Fruit fly (Drosophila melanogaster) whole organism, wandering third instar larva: ENCODE data around the gene CG5793.

Source experiments
- Abd-B ChIP-seq: fragments of >200 bp; optimal IDR thresholded peaks from 2 replicates; lab custom pipeline; 2017; ENCODE audit warnings: missing biosample characterization, missing genetic modification characterization
- CG32264 ChIP-seq: fragments of 200-800 bp; sonication (Bioruptor generic); optimal IDR thresholded peaks from 2 replicates; lab custom pipeline; 2016; ENCODE audit warnings: missing biosample characterization, missing genetic modification characterization
- CG9705 ChIP-seq: fragments of 200-800 bp; sonication (Bioruptor generic); optimal IDR thresholded peaks from 2 replicates; lab custom pipeline; 2018; ENCODE audit warnings: missing biosample characterization, mild to moderate bottlenecking, missing genetic modification characterization
- Dfd ChIP-seq: fragments of >200 bp; optimal IDR thresholded peaks from 2 replicates; lab custom pipeline; 2017; ENCODE audit warnings: missing biosample characterization, missing genetic modification characterization
- Dif ChIP-seq: fragments of 200-275, 200-300 bp; sonication (Bioruptor generic); optimal IDR thresholded peaks from 2 replicates; lab custom pipeline; 2018; ENCODE audit warnings: missing biosample characterization, missing genetic modification characterization; ENCODE audit not compliant: partially characterized antibody
- GATAd ChIP-seq: sonication (Bioruptor generic); optimal IDR thresholded peaks from 2 replicates; lab custom pipeline; 2016; ENCODE audit warnings: missing biosample characterization, missing genetic modification characterization
- HLH106 ChIP-seq: fragments of 200-800 bp; optimal IDR thresholded peaks from 3 replicates; lab custom pipeline; 2019; ENCODE audit warnings: missing biosample characterization, mild to moderate bottlenecking, missing genetic modification characterization, moderate library complexity
- Hnf4 ChIP-seq: fragments of 200-800 bp; sonication (Bioruptor generic); optimal IDR thresholded peaks from 2 replicates; lab custom pipeline; 2016; ENCODE audit warnings: missing biosample characterization, mild to moderate bottlenecking, missing genetic modification characterization
- Hr78 ChIP-seq: fragments of >200 bp; optimal IDR thresholded peaks from 2 replicates; lab custom pipeline; 2017; ENCODE audit warnings: missing biosample characterization, missing genetic modification characterization
- Hr83 ChIP-seq: fragments of 200-300 bp; sonication (Bioruptor generic); optimal IDR thresholded peaks from 2 replicates; lab custom pipeline; 2016; ENCODE audit warnings: missing biosample characterization, mild to moderate bottlenecking, missing genetic modification characterization, moderate library complexity; ENCODE audit not compliant: poor library complexity, severe bottlenecking
- Jra ChIP-seq: sonication (Bioruptor generic); optimal IDR thresholded peaks from 2 replicates; lab custom pipeline; 2016; ENCODE audit warnings: missing biosample characterization, missing genetic modification characterization
- Mio ChIP-seq: sonication (Bioruptor generic); optimal IDR thresholded peaks from 2 replicates; lab custom pipeline; 2016; ENCODE audit warnings: missing biosample characterization, missing genetic modification characterization
- Myc ChIP-seq: fragments of >200 bp; optimal IDR thresholded peaks from 2 replicates; lab custom pipeline; 2017
- N ChIP-seq: fragments of >200 bp; optimal IDR thresholded peaks from 2 replicates; lab custom pipeline; 2018; ENCODE audit warnings: missing biosample characterization, missing external identifiers, missing genetic modification characterization
- OdsH ChIP-seq: fragments of 200-800 bp; sonication (Bioruptor generic); optimal IDR thresholded peaks from 2 replicates; lab custom pipeline; 2016; ENCODE audit warnings: missing biosample characterization, mild to moderate bottlenecking, missing genetic modification characterization
- Rel ChIP-seq, 2 experiments: fragments of 200-800 bp; sonication (Bioruptor generic) in 1 of 2; optimal IDR thresholded peaks; 2 replicates in 1 of 2; 3 replicates in 1 of 2; lab custom pipeline; 2016 to 2019; ENCODE audit warnings: mild to moderate bottlenecking in 2 of 2, missing biosample characterization in 2 of 2, missing genetic modification characterization in 2 of 2, moderate library complexity in 1 of 2
- Sp1 ChIP-seq: fragments of 200-800 bp; sonication (Bioruptor generic); optimal IDR thresholded peaks from 3 replicates; lab custom pipeline; 2019; ENCODE audit warnings: missing biosample characterization, mild to moderate bottlenecking, missing genetic modification characterization, moderate library complexity
- br ChIP-seq: fragments of 200-800 bp; sonication (Bioruptor generic); optimal IDR thresholded peaks from 2 replicates; lab custom pipeline; 2016; ENCODE audit warnings: missing biosample characterization, missing genetic modification characterization
- brk ChIP-seq: fragments of 200-800 bp; sonication (Bioruptor generic); optimal IDR thresholded peaks from 2 replicates; lab custom pipeline; 2016; ENCODE audit warnings: missing biosample characterization, mild to moderate bottlenecking, missing genetic modification characterization
- dl ChIP-seq, 2 experiments: fragments of 175-275, 200-275 bp in 1 of 2; fragments of 200-275 bp in 1 of 2; sonication (Bioruptor generic); optimal IDR thresholded peaks; lab custom pipeline; 2018; ENCODE audit warnings: mild to moderate bottlenecking in 2 of 2, missing biosample characterization in 2 of 2, missing genetic modification characterization in 2 of 2, moderate library complexity in 2 of 2; ENCODE audit not compliant: partially characterized antibody in 2 of 2, insufficient read depth in 1 of 2
- dmrt93B ChIP-seq: fragments of 200-800 bp; sonication (Bioruptor generic); optimal IDR thresholded peaks from 2 replicates; lab custom pipeline; 2018; ENCODE audit warnings: missing biosample characterization, mild to moderate bottlenecking, missing genetic modification characterization
- dsf ChIP-seq: sonication (Bioruptor generic); optimal IDR thresholded peaks from 2 replicates; lab custom pipeline; 2016; ENCODE audit warnings: missing biosample characterization, missing genetic modification characterization, borderline replicate concordance
- ey ChIP-seq: fragments of 200-800 bp; sonication (Bioruptor generic); optimal IDR thresholded peaks from 2 replicates; lab custom pipeline; 2016; ENCODE audit warnings: missing biosample characterization, missing genetic modification characterization
- foxo ChIP-seq, 2 experiments: fragments of 200-800 bp; sonication (Bioruptor generic); optimal IDR thresholded peaks; 2 replicates in 1 of 2; 3 replicates in 1 of 2; lab custom pipeline; 2016 to 2017; ENCODE audit warnings: missing biosample characterization in 2 of 2, missing genetic modification characterization in 2 of 2
- fru ChIP-seq: fragments of 200-800 bp; sonication (Bioruptor generic); optimal IDR thresholded peaks from 3 replicates; lab custom pipeline; 2016; ENCODE audit warnings: missing biosample characterization, mild to moderate bottlenecking, missing genetic modification characterization
- h ChIP-seq: fragments of 200-800 bp; sonication (Bioruptor generic); optimal IDR thresholded peaks from 3 replicates; lab custom pipeline; 2016; ENCODE audit warnings: missing biosample characterization, mild to moderate bottlenecking, missing genetic modification characterization
- jim ChIP-seq: fragments of 175-275, 200-325 bp; sonication (Bioruptor generic); optimal IDR thresholded peaks from 2 replicates; lab custom pipeline; 2016; ENCODE audit warnings: missing biosample characterization, mild to moderate bottlenecking, missing genetic modification characterization
- pan ChIP-seq: fragments of >200 bp; optimal IDR thresholded peaks from 2 replicates; lab custom pipeline; 2017
- psq ChIP-seq: fragments of 200-800 bp; sonication (Bioruptor generic); optimal IDR thresholded peaks from 3 replicates; lab custom pipeline; 2017; ENCODE audit warnings: missing biosample characterization, mild to moderate bottlenecking, missing genetic modification characterization, moderate library complexity
- rgr ChIP-seq: fragments of 200-800 bp; sonication (Bioruptor generic); optimal IDR thresholded peaks from 3 replicates; lab custom pipeline; 2016; ENCODE audit warnings: missing biosample characterization, mild to moderate bottlenecking, missing genetic modification characterization
- sage ChIP-seq: fragments of 200-800 bp; sonication (Bioruptor generic); optimal IDR thresholded peaks from 2 replicates; lab custom pipeline; 2016; ENCODE audit warnings: missing biosample characterization, mild to moderate bottlenecking, missing genetic modification characterization
- sv ChIP-seq: fragments of 200-800 bp; sonication (Bioruptor generic); optimal IDR thresholded peaks from 3 replicates; lab custom pipeline; 2016; ENCODE audit warnings: missing biosample characterization, missing genetic modification characterization
- tai ChIP-seq: sonication (Bioruptor generic); optimal IDR thresholded peaks from 2 replicates; lab custom pipeline; 2016; ENCODE audit warnings: missing biosample characterization, missing genetic modification characterization
- usp ChIP-seq: fragments of >200 bp; optimal IDR thresholded peaks from 2 replicates; lab custom pipeline; 2017; ENCODE audit warnings: missing biosample characterization, missing genetic modification characterization
- woc ChIP-seq: sonication (Bioruptor generic); optimal IDR thresholded peaks from 2 replicates; lab custom pipeline; 2016; ENCODE audit warnings: missing biosample characterization, mild to moderate bottlenecking, missing genetic modification characterization

Gene CG5793

DNA sequence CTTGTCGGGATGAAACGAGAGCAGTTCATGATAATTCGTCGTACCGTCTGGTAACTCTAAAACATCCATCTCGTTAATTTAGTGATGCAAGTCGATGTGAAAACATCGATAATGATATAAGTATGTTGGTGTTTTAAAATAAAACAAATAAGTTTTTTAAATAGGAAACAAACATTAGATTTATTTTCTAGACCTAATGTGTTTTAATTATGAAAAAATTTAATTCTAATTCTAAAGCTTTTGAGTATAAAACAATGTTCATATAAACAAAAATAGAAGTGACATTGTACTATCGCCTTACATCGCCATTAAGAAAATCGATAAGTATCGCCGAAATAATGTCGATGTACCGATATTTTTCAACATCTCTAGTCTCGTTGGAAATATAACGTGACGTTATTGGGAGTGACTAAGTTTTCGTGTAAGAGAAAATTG is 16.3 kb upstream of the CG5793 start, which contains the start of gene Rab11:
TSS of gene Rab11 (plus strand) at position 363 of the 435 bp plus-strand sequence.
- no peak for TF ChIP-seq dmrt93B (GFP tag; lab: Kevin White, UChicago)
- no peak for TF ChIP-seq GATAd (GFP tag; lab: Kevin White, UChicago)
- TF ChIP-seq Jra (GFP tag; lab: Kevin White, UChicago), result peak; percentile 75
- no peak for TF ChIP-seq tai
- peak; percentile 81 for TF ChIP-seq woc (GFP tag; lab: Kevin White, UChicago)
- peak; percentile 29 for TF ChIP-seq psq (GFP tag; lab: Kevin White, UChicago)
- TF ChIP-seq Abd-B (GFP tag; lab: Kevin White, UChicago), result no peak
- TF ChIP-seq Hr83 (GFP tag; lab: Kevin White, UChicago), result peak; percentile 56
- TF ChIP-seq fru, result peak; percentile 42
- TF ChIP-seq ey (GFP tag; lab: Kevin White, UChicago), result peak; percentile 35
- peak; percentile 63 for TF ChIP-seq rgr (GFP tag; lab: Kevin White, UChicago)
- peak; percentile 39 for TF ChIP-seq Sp1 (GFP tag; lab: Kevin White, UChicago)
- TF ChIP-seq Myc (lab: Kevin White, UChicago), result peak; percentile 49
- peak; percentile 37 for TF ChIP-seq br (GFP tag; lab: Kevin White, UChicago)
- TF ChIP-seq pan (lab: Kevin White, UChicago), result no peak
- TF ChIP-seq dsf (GFP tag; lab: Kevin White, UChicago), result peak; percentile 41
- no peak for TF ChIP-seq Mio
- TF ChIP-seq foxo (GFP tag; optimal IDR thresholded peaks at IDR 0.05; lab: Kevin White, UChicago), result peak in 1 of 2 experiments; percentile 70
- TF ChIP-seq CG9705, result peak; percentile 63
- no peak for TF ChIP-seq usp (GFP tag; lab: Kevin White, UChicago)
- TF ChIP-seq OdsH (GFP tag; lab: Kevin White, UChicago), result peak; percentile 44
- TF ChIP-seq h (GFP tag; lab: Kevin White, UChicago), result peak; percentile 70
- peak; percentile 61 for TF ChIP-seq HLH106 (tag; lab: Kevin White, UChicago)
- TF ChIP-seq Hnf4, result peak; percentile 58
- TF ChIP-seq sv, result no peak
- TF ChIP-seq Rel (GFP tag; optimal IDR thresholded peaks at IDR 0.05; lab: Kevin White, UChicago), result no peak
- TF ChIP-seq Rel (tag; optimal IDR thresholded peaks at IDR 0.05; lab: Kevin White, UChicago), result no peak

DNA sequence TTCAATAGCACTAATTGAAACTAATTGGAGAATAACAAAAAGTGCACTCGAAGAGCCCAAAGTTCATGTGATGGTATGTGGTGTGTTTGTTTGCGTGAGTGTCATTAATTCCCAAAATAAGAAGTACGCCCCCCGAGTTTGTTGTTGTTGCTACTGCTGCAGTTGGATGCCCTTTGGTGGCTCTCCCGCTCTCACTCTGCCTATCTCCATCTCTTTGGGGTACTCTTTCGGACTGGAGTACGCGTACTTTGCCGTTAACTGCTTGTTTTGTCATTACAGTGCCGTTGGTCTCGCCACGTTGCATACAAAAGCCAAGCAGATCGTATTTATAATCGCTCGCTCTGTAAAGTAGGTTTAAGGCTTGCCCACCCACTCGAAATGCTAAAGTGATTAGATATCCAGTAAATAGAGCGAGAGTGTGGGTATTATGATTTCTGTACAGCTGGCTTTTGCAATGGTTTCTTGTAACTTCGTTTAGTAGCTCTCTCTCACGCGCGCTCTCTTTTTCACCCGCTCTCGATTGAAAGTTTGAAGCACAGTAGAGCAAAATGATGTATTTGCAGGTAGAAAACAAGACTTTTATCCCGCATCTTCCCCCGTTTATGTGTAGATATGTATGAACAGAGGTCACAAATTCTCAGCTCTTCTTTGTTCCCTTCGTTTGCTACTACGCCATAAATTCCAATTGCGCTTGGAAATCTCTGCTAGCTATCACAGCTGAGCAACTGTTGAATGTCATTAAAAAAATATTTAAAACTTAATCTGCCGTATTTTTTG is 15.2 kb upstream of the CG5793 start:
- TF ChIP-seq foxo (GFP tag; optimal IDR thresholded peaks at IDR 0.05; lab: Kevin White, UChicago) (peak in 1 of 2 experiments; percentile 19), dl (GFP tag; optimal IDR thresholded peaks at IDR 0.05; lab: Kevin White, UChicago; ENCODE audit: insufficient read depth in 1 of 2, partially characterized antibody in 2 of 2) (peak; percentile 51 to 52), ey (GFP tag; lab: Kevin White, UChicago) (peak; percentile 36), dsf (GFP tag; lab: Kevin White, UChicago) (no peak), Sp1 (GFP tag; lab: Kevin White, UChicago) (peak; percentile 41), GATAd (GFP tag; lab: Kevin White, UChicago) (no peak), h (GFP tag; lab: Kevin White, UChicago) (peak; percentile 51), tai (no peak), Mio (no peak), Dif (GFP tag; lab: Kevin White, UChicago) (peak; percentile 54), br (GFP tag; lab: Kevin White, UChicago) (peak; percentile 23), jim (GFP tag; lab: Kevin White, UChicago) (no peak), Hnf4 (peak; percentile 19), HLH106 (tag; lab: Kevin White, UChicago) (peak; percentile 55), psq (GFP tag; lab: Kevin White, UChicago) (peak; percentile 1), fru (peak; percentile 25), woc (GFP tag; lab: Kevin White, UChicago) (peak; percentile 42), OdsH (GFP tag; lab: Kevin White, UChicago) (peak; percentile 59), N (GFP tag; lab: Kevin White, UChicago) (no peak), sage (GFP tag; lab: Kevin White, UChicago) (peak; percentile 61), Rel (GFP tag; optimal IDR thresholded peaks at IDR 0.05; lab: Kevin White, UChicago) (no peak), Rel (tag; optimal IDR thresholded peaks at IDR 0.05; lab: Kevin White, UChicago) (peak; percentile 12), Jra (GFP tag; lab: Kevin White, UChicago) (no peak), Dfd (GFP tag; lab: Kevin White, UChicago) (no peak), CG32264 (GFP tag; lab: Kevin White, UChicago) (peak; percentile 22), Hr78 (GFP tag; lab: Kevin White, UChicago) (no peak), Hr83 (GFP tag; lab: Kevin White, UChicago) (no peak), rgr (GFP tag; lab: Kevin White, UChicago) (peak; percentile 47), CG9705 (no peak), brk (GFP tag; lab: Kevin White, UChicago) (no peak)
